Worm (Caenorhabditis elegans): ENCODE measurements around the gene C34F11.8.

C34F11.8 gene

DNA sequence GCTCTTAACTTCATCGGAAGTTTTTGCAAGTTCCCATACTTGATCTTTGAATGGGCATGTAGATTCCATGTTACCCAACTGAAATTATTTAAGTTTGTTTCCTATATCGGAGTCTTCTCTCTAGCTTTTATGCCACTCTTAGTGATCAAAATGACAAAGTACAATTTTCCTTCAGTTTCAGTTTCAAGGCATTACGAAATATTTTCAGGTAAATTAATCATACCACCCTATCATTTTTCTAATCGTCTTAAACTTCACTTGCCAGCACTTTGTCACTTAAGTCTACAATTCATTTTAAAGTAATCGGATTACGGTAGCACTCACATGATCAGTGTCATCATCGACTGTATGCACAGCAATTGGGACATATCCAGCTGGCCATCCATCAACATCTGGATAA, 24.0 kb upstream of the C34F11.8 start (continued):
- TF ChIP-seq lin-38 (GFP tag; IDR thresholded peaks at IDR 0.05) (no peak), ceh-62 (tag; optimal IDR thresholded peaks at IDR 0.05) (no peak), zfp-3 (GFP tag; conservative IDR thresholded peaks at IDR 0.05) (no peak), ceh-20 (GFP tag; IDR thresholded peaks at IDR 0.05) (no peak), hlh-11 (tag; optimal IDR thresholded peaks at IDR 0.05) (peak; percentile 30), pqm-1 (tag; optimal IDR thresholded peaks at IDR 0.05) (peak; percentile 41), dmd-9 (GFP tag; IDR thresholded peaks at IDR 0.05) (no peak), nhr-102 (tag; optimal IDR thresholded peaks at IDR 0.05) (no peak)

DNA sequence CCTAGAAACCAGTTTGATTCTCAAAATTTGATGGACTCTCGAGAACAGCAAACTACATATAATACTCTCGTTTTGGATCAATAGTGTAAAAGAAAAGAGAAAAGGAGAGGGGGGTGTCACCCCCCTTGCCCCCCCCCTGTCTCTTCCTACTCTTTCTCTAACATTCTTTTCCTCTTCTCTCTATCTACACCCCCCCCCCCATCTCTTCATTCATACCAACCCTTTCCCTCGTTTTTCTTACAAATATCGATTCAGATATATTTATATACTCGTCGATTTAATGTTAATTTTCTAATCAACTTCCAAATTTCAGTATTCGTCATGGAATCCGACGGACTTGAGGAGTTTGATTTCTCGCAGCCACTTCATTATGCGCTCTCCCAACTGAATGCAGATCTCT, 20.3 kb upstream of the C34F11.8 start, which contains the start of gene EGAP2.1:
EGAP2.1 (plus strand) TSS at position 301 of the 400 bp plus-strand sequence.
- TF ChIP-seq nhr-6 (tag; optimal IDR thresholded peaks at IDR 0.05) (no peak), daf-12 (tag; optimal IDR thresholded peaks at IDR 0.05) (no peak), snpc-1.2 (GFP tag; IDR thresholded peaks at IDR 0.05) (no peak), ZK546.5 (tag; optimal IDR thresholded peaks at IDR 0.05) (no peak), unc-62 (GFP tag; optimal IDR thresholded peaks at IDR 0.05 in 1 of 2) (no peak), unc-62 (tag; optimal IDR thresholded peaks at IDR 0.05) (no peak), hif-1 (tag; optimal IDR thresholded peaks at IDR 0.05) (no peak), ama-1 (optimal IDR thresholded peaks at IDR 0.05) (no peak)

DNA sequence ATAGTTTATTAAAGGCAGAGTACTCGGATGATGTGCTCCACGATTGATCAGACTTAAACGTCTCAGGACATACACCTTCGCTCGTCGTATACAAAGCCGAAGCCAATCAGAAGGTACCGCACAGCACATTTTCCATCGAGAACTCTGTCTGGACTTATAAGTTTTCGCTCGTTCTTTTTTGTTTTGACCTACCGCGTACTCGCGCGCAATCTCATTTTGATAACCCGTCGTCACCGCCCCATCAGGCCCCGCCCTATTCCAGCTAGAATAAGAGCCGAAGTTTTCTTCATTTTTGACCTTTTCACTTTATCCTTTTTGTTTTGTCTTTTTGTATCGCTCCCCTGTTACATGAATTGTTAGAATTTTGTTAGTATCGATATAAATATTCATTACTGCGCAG, 18.8 kb upstream of the C34F11.8 start, which contains the start of gene EGAP2.2:
EGAP2.2 (plus strand) TSS at position 301 of the 400 bp plus-strand sequence.
- no peak for TF ChIP-seq mxl-3 (GFP tag; optimal IDR thresholded peaks at IDR 0.05)
- no peak for TF ChIP-seq dmd-6 (GFP tag; IDR thresholded peaks at IDR 0.05)
- TF ChIP-seq dmd-8 (GFP tag; IDR thresholded peaks at IDR 0.05): no peak
- no peak for TF ChIP-seq unc-39 (tag; optimal IDR thresholded peaks at IDR 0.05)
- TF ChIP-seq sdz-12 (GFP tag; optimal IDR thresholded peaks at IDR 0.05): no peak
- TF ChIP-seq snpc-1.2 (GFP tag; IDR thresholded peaks at IDR 0.05): no peak
- TF ChIP-seq nhr-102 (tag; optimal IDR thresholded peaks at IDR 0.05): no peak

DNA sequence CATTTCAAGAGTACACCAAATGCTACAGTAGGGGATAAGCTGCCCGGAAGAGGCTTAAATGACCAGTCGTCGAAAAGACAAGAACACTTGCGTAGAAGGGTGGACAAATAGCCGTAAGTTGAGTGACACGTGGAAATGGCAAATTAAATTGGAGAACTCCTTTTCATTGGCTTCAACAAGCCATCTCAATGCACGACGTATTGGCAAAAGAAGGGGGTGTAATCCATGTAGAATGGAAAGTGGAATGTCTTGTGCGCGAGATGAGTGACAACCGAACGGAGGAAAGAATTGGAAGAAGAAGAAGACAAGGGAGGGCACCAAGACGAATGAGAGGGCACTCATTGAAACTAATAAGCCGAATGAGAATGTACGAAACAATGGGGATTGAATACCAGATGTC, 17.9 kb upstream of the C34F11.8 start:
- TF ChIP-seq ceh-82 (tag; optimal IDR thresholded peaks at IDR 0.05): no peak
- no peak for TF ChIP-seq set-16 (GFP tag; IDR thresholded peaks at IDR 0.05)
- TF ChIP-seq pha-4 (GFP tag; IDR thresholded peaks at IDR 0.05): no peak
- TF ChIP-seq pha-4 (tag; optimal IDR thresholded peaks at IDR 0.05): no peak
- TF ChIP-seq unc-62 (GFP tag; optimal IDR thresholded peaks at IDR 0.05 in 1 of 2): peak in 1 of 2 experiments; percentile 13
- TF ChIP-seq unc-62 (tag; optimal IDR thresholded peaks at IDR 0.05): no peak
- TF ChIP-seq madf-9 (GFP tag; conservative IDR thresholded peaks at IDR 0.05): no peak

DNA sequence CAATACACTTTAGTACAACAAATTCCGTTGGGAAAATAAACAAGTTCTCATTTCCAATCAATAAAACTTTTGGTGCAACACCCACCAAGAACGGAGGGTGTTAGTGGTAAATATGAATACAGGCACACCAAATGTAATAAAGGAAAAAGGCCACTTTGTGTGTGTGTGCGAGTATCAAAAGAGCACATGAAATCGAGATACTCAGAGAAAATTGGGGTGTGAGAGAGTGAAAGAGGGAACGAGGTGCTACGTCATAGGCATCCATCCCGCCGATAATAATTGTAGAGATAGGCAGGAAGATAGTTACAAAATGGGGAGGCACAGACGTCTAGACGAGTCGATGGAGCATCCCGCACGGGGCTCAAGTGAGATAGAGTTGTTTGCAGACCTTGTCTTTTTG, 17.0 kb upstream of the C34F11.8 start:
- TF ChIP-seq mep-1 (tag; optimal IDR thresholded peaks at IDR 0.05): peak; percentile 20
- peak; percentile 36 for TF ChIP-seq mes-2 (tag; optimal IDR thresholded peaks at IDR 0.05; ENCODE audit: poor library complexity, severe bottlenecking)
- peak in 1 of 2 experiments; percentile 42 for TF ChIP-seq unc-62 (GFP tag; optimal IDR thresholded peaks at IDR 0.05 in 1 of 2)
- no peak for TF ChIP-seq unc-62 (tag; optimal IDR thresholded peaks at IDR 0.05)
- TF ChIP-seq hlh-11 (tag; optimal IDR thresholded peaks at IDR 0.05): peak; percentile 77
- no peak for TF ChIP-seq hif-1 (tag; optimal IDR thresholded peaks at IDR 0.05)
- 0 out of 2 replicates have a peak, but pooled peaks have one; percentile 10 for TF ChIP-seq hmg-1.1 (GFP tag; IDR thresholded peaks at IDR 0.05)
- TF ChIP-seq dmd-6 (GFP tag; IDR thresholded peaks at IDR 0.05): peak; percentile 61
- TF ChIP-seq daf-16 (GFP tag; optimal IDR thresholded peaks at IDR 0.05): no peak
- TF ChIP-seq daf-16 (tag; optimal IDR thresholded peaks at IDR 0.05): peak; percentile 74
- peak; percentile 64 for TF ChIP-seq nhr-28 (tag; optimal IDR thresholded peaks at IDR 0.05)
- TF ChIP-seq ceh-82 (tag; optimal IDR thresholded peaks at IDR 0.05): no peak
- peak; percentile 84 for TF ChIP-seq aha-1 (tag)
- peak in 1 of 2 experiments; percentile 1 for TF ChIP-seq lsy-2 (tag; optimal IDR thresholded peaks at IDR 0.05)
- no peak for TF ChIP-seq ces-1 (GFP tag; optimal IDR thresholded peaks at IDR 0.05)
- peak in 1 of 2 experiments; percentile 34 for TF ChIP-seq mdl-1 (tag; optimal IDR thresholded peaks at IDR 0.05)
- peak; percentile 63 for TF ChIP-seq dve-1 (tag; optimal IDR thresholded peaks at IDR 0.05; ENCODE audit: insufficient read depth)
- TF ChIP-seq nhr-42 (GFP tag; IDR thresholded peaks at IDR 0.05): no peak
- TF ChIP-seq rbr-2 (tag; optimal IDR thresholded peaks at IDR 0.05): peak; percentile 2
